Fruit fly (Drosophila melanogaster) whole organism, embryonic: ENCODE data around the gene CG44040.

Source experiments
- Abd-B ChIP-seq: fragments of 200-800 bp; sonication (Bioruptor generic); optimal IDR thresholded peaks from 2 replicates; lab custom pipeline; 2018; ENCODE audit warnings: missing biosample characterization, mild to moderate bottlenecking, missing genetic modification characterization, moderate library complexity
- B-H1 ChIP-seq: fragments of 200-800 bp; sonication (Bioruptor generic); IDR thresholded peaks from 3 replicates; pipeline ENCODE4 v1.3.6; 2022; ENCODE audit warnings: missing biosample characterization, missing genetic modification characterization
- CG10431 ChIP-seq: fragments of 200-800 bp; sonication (Bioruptor generic); optimal IDR thresholded peaks from 3 replicates; lab custom pipeline; 2018; ENCODE audit warnings: missing biosample characterization, mild to moderate bottlenecking, missing genetic modification characterization
- CG11398 ChIP-seq: fragments of 200-800 bp; sonication (Bioruptor generic); optimal IDR thresholded peaks from 2 replicates; lab custom pipeline; 2016; ENCODE audit warnings: missing biosample characterization, missing genetic modification characterization
- CG11504 ChIP-seq: fragments of 200-800 bp; sonication (Bioruptor generic); optimal IDR thresholded peaks from 3 replicates; lab custom pipeline; 2019; ENCODE audit warnings: missing biosample characterization, mild to moderate bottlenecking, missing genetic modification characterization, moderate library complexity
- CG11695 ChIP-seq: fragments of 200-800 bp; sonication (Bioruptor generic); IDR thresholded peaks from 3 replicates; pipeline ENCODE4 v1.3.6; 2022; ENCODE audit warnings: missing biosample characterization, missing genetic modification characterization
- CG12769 ChIP-seq: fragments of 200-800 bp; sonication (Bioruptor generic); optimal IDR thresholded peaks from 2 replicates; lab custom pipeline; 2019; ENCODE audit warnings: missing biosample characterization, mild to moderate bottlenecking, missing genetic modification characterization, moderate library complexity
- CG14710 ChIP-seq: fragments of 200-800 bp; sonication (Bioruptor generic); optimal IDR thresholded peaks from 3 replicates; lab custom pipeline; 2019; ENCODE audit warnings: missing biosample characterization, mild to moderate bottlenecking, missing genetic modification characterization, moderate library complexity
- CG16813 ChIP-seq: fragments of 200-800 bp; sonication (Bioruptor generic); IDR thresholded peaks from 3 replicates; pipeline ENCODE4 v1.3.6; 2022; ENCODE audit warnings: missing biosample characterization, missing genetic modification characterization; ENCODE audit not compliant: partially characterized antibody
- CG17361 ChIP-seq: fragments of 200-800 bp; sonication (Bioruptor generic); IDR thresholded peaks from 3 replicates; pipeline ENCODE4 v1.3.6; 2022; ENCODE audit warnings: missing biosample characterization, missing genetic modification characterization
- CG18599 ChIP-seq: fragments of 200-800 bp; sonication (Bioruptor generic); optimal IDR thresholded peaks from 3 replicates; lab custom pipeline; 2017; ENCODE audit warnings: missing biosample characterization, missing genetic modification characterization, mild to moderate bottlenecking, moderate library complexity, missing genetic modification reagents
- CG2120 ChIP-seq: fragments of 200-800 bp; sonication (Bioruptor generic); optimal IDR thresholded peaks from 3 replicates; lab custom pipeline; 2016; ENCODE audit warnings: missing biosample characterization, missing genetic modification characterization
- CG6689 ChIP-seq: fragments of 200-800 bp; sonication (Bioruptor generic); IDR thresholded peaks from 2 replicates; pipeline ENCODE4 v1.3.6; 2022; ENCODE audit warnings: missing biosample characterization, missing genetic modification characterization
- CG7271 ChIP-seq: fragments of 200-800 bp; sonication (Bioruptor generic); optimal IDR thresholded peaks from 2 replicates; lab custom pipeline; 2018; ENCODE audit warnings: missing biosample characterization, mild to moderate bottlenecking, missing genetic modification characterization, moderate library complexity
- CG7745 ChIP-seq: fragments of 200-800 bp; sonication (Bioruptor generic); optimal IDR thresholded peaks from 2 replicates; lab custom pipeline; 2018; ENCODE audit warnings: missing biosample characterization, mild to moderate bottlenecking, missing genetic modification characterization, moderate library complexity
- CG7963 ChIP-seq: fragments of 200-800 bp; sonication (Bioruptor generic); IDR thresholded peaks from 3 replicates; pipeline ENCODE4 v1.3.6; 2022; ENCODE audit warnings: missing biosample characterization, missing genetic modification characterization; ENCODE audit not compliant: partially characterized antibody
- CG8281 ChIP-seq: fragments of 200-800 bp; sonication (Bioruptor generic); optimal IDR thresholded peaks from 2 replicates; lab custom pipeline; 2018; ENCODE audit warnings: missing biosample characterization, mild to moderate bottlenecking, missing genetic modification characterization, moderate library complexity
- CG8924 ChIP-seq: fragments of 200-800 bp; optimal IDR thresholded peaks from 3 replicates; lab custom pipeline; 2019; ENCODE audit warnings: missing biosample characterization, mild to moderate bottlenecking, missing genetic modification characterization, moderate library complexity
- CG9609 ChIP-seq: fragments of 200-800 bp; sonication (Bioruptor generic); optimal IDR thresholded peaks from 3 replicates; lab custom pipeline; 2016; ENCODE audit warnings: missing biosample characterization, missing genetic modification characterization
- CrebB ChIP-seq: fragments of 200-800 bp; sonication (Bioruptor generic); optimal IDR thresholded peaks from 3 replicates; lab custom pipeline; 2018; ENCODE audit warnings: missing biosample characterization, mild to moderate bottlenecking, missing genetic modification characterization
- D19B ChIP-seq: fragments of 200-800 bp; sonication (Bioruptor generic); optimal IDR thresholded peaks from 2 replicates; lab custom pipeline; 2017; ENCODE audit warnings: missing biosample characterization, mild to moderate bottlenecking, missing genetic modification characterization
- Dfd ChIP-seq, 2 experiments: fragments of >200 bp; optimal IDR thresholded peaks; 2 replicates each; lab custom pipeline; 2017; ENCODE audit warnings: missing biosample characterization in 2 of 2, missing genetic modification characterization in 2 of 2
- Hmx ChIP-seq: fragments of 200-800 bp; sonication (Bioruptor generic); optimal IDR thresholded peaks from 2 replicates; lab custom pipeline; 2016; ENCODE audit warnings: missing biosample characterization, missing genetic modification characterization
- Kr ChIP-seq: fragments of 200-800 bp; sonication (Bioruptor generic); optimal IDR thresholded peaks from 2 replicates; lab custom pipeline; 2017; ENCODE audit warnings: missing biosample characterization, mild to moderate bottlenecking, missing genetic modification characterization
- Lhr ChIP-seq: fragments of 200-800 bp; sonication (Bioruptor generic); optimal IDR thresholded peaks from 3 replicates; lab custom pipeline; 2017; ENCODE audit warnings: mild to moderate bottlenecking, missing biosample characterization, missing genetic modification reagents, missing genetic modification characterization
- MBD-R2 ChIP-seq: fragments of 200-800 bp; sonication (Bioruptor generic); IDR thresholded peaks from 2 replicates; pipeline ENCODE4 v1.3.6; 2022; ENCODE audit warnings: missing biosample characterization, missing genetic modification characterization
- Meics ChIP-seq: fragments of 200-800 bp; sonication (Bioruptor generic); optimal IDR thresholded peaks from 2 replicates; lab custom pipeline; 2017; ENCODE audit warnings: missing biosample characterization, mild to moderate bottlenecking, missing genetic modification characterization
- Neu2 ChIP-seq: fragments of 200-800 bp; sonication (Bioruptor generic); optimal IDR thresholded peaks from 3 replicates; lab custom pipeline; 2016; ENCODE audit warnings: missing biosample characterization, missing genetic modification characterization, borderline replicate concordance
- Stat92E ChIP-seq, 3 experiments: fragments of >200 bp in 2 of 3; fragments of 200-800 bp in 1 of 3; sonication (Bioruptor generic) in 1 of 3; optimal IDR thresholded peaks; 2 replicates each; lab custom pipeline; 2017 to 2019; ENCODE audit warnings: missing biosample characterization in 3 of 3, missing genetic modification characterization in 3 of 3, mild to moderate bottlenecking in 1 of 3, moderate library complexity in 1 of 3
- al ChIP-seq: fragments of 200-800 bp; sonication (Bioruptor generic); IDR thresholded peaks from 2 replicates; pipeline ENCODE4 v1.3.6; 2022; ENCODE audit warnings: missing biosample characterization, missing genetic modification characterization
- amos ChIP-seq: fragments of 200-800 bp; sonication (Bioruptor generic); IDR thresholded peaks from 2 replicates; pipeline ENCODE4 v1.3.6; 2022; ENCODE audit warnings: missing biosample characterization, missing genetic modification characterization; ENCODE audit not compliant: partially characterized antibody
- aop ChIP-seq: fragments of 200-800 bp; sonication (Bioruptor generic); IDR thresholded peaks from 2 replicates; pipeline ENCODE4 v1.3.6; 2022; ENCODE audit warnings: missing biosample characterization, missing genetic modification characterization
- az2 ChIP-seq: fragments of 200-800 bp; sonication (Bioruptor generic); optimal IDR thresholded peaks from 3 replicates; lab custom pipeline; 2016; ENCODE audit warnings: missing biosample characterization, missing genetic modification characterization
- bbx ChIP-seq: fragments of 200-800 bp; sonication (Bioruptor generic); IDR thresholded peaks from 2 replicates; pipeline ENCODE4 v1.3.6; 2022; ENCODE audit warnings: missing biosample characterization, missing genetic modification characterization; ENCODE audit not compliant: partially characterized antibody
- ham ChIP-seq: fragments of 200-800 bp; sonication (Bioruptor generic); IDR thresholded peaks from 2 replicates; pipeline ENCODE4 v1.3.6; 2022; ENCODE audit warnings: missing biosample characterization, missing genetic modification characterization
- hbn ChIP-seq: fragments of 200-800 bp; sonication (Bioruptor generic); IDR thresholded peaks from 2 replicates; pipeline ENCODE4 v1.3.6; 2022; ENCODE audit warnings: missing biosample characterization, missing genetic modification characterization; ENCODE audit not compliant: partially characterized antibody
- ind ChIP-seq: fragments of 200-800 bp; sonication (Bioruptor generic); optimal IDR thresholded peaks from 3 replicates; lab custom pipeline; 2016; ENCODE audit warnings: missing biosample characterization, missing genetic modification characterization
- kni ChIP-seq: fragments of 200-800 bp; sonication (Bioruptor generic); optimal IDR thresholded peaks from 3 replicates; lab custom pipeline; 2017; ENCODE audit warnings: mild to moderate bottlenecking, missing biosample characterization, missing genetic modification reagents, missing genetic modification characterization
- luna ChIP-seq: fragments of 200-800 bp; sonication (Bioruptor generic); optimal IDR thresholded peaks from 2 replicates; lab custom pipeline; 2016; ENCODE audit warnings: missing biosample characterization, missing genetic modification characterization
- mirr ChIP-seq: fragments of 200-800 bp; sonication (Bioruptor generic); optimal IDR thresholded peaks from 3 replicates; lab custom pipeline; 2018; ENCODE audit warnings: missing biosample characterization, mild to moderate bottlenecking, missing genetic modification characterization
- nau ChIP-seq: fragments of 200-800 bp; sonication (Bioruptor generic); optimal IDR thresholded peaks from 3 replicates; lab custom pipeline; 2017; ENCODE audit warnings: missing biosample characterization, mild to moderate bottlenecking, missing genetic modification characterization, missing genetic modification reagents
- nerfin-2 ChIP-seq: fragments of 200-800 bp; sonication (Bioruptor generic); IDR thresholded peaks from 2 replicates; pipeline ENCODE4 v1.3.6; 2022; ENCODE audit warnings: missing biosample characterization, missing genetic modification characterization; ENCODE audit not compliant: partially characterized antibody
- p53 ChIP-seq: fragments of 200-800 bp; sonication (Bioruptor generic); optimal IDR thresholded peaks from 2 replicates; lab custom pipeline; 2016; ENCODE audit warnings: missing biosample characterization, missing genetic modification characterization
- pita ChIP-seq: fragments of 200-800 bp; sonication (Bioruptor generic); optimal IDR thresholded peaks from 2 replicates; lab custom pipeline; 2017; ENCODE audit warnings: missing biosample characterization, mild to moderate bottlenecking, missing genetic modification characterization
- seq ChIP-seq: fragments of 200-800 bp; sonication (Bioruptor generic); IDR thresholded peaks from 2 replicates; pipeline ENCODE4 v1.3.6; 2022; ENCODE audit warnings: missing biosample characterization, missing genetic modification characterization
- stwl ChIP-seq: fragments of 200-800 bp; sonication (Bioruptor generic); optimal IDR thresholded peaks from 3 replicates; lab custom pipeline; 2018; ENCODE audit warnings: missing biosample characterization, mild to moderate bottlenecking, missing genetic modification characterization, moderate library complexity
- trem ChIP-seq: fragments of 200-800 bp; optimal IDR thresholded peaks from 3 replicates; lab custom pipeline; 2019; ENCODE audit warnings: missing biosample characterization, mild to moderate bottlenecking, missing genetic modification characterization, moderate library complexity
- trh ChIP-seq: fragments of 200-800 bp; sonication (Bioruptor generic); optimal IDR thresholded peaks from 2 replicates; lab custom pipeline; 2016; ENCODE audit warnings: missing biosample characterization, missing genetic modification characterization

Gene CG44040

DNA sequence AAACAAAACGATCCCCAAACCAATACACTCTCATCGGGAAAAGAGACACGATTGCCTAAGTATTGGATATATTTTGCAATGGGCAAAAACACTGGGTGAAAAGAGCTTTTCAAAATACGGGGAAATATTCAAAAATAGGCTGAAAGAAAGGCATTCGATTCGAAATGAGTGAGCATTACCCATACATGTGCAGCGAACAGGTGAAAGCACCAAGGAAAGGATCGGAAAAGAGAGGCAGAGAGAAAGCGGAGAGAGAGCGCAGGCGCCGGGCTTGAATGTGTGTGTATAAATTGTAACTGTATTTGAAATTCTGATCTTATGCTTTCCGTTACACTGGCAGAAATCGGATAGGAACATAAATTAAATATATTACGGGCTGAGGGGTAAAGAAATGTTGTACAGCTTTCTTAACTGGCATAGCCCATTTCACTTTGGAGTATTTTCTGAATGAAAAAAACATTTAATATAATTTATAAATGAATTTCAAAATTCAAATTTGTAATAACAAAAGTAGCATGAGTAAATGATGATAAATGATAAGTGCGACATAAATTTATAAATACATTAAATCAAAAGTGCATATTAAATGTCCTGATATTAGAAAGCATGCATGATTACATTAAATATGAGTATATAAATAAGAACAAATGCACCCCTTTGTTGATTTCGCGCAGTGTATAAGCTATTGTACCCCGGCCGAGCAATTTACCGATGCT, 39.4 kb upstream of the CG44040 start (continued):
- TF ChIP-seq CG18599 (GFP tag; lab: Kevin White, UChicago) = peak; percentile 47
- TF ChIP-seq B-H1 (GFP tag; lab: Robert Waterston, UW) = no peak
- peak; percentile 79 for TF ChIP-seq az2 (GFP tag; lab: Kevin White, UChicago)
- no peak for TF ChIP-seq Kr
- no peak for TF ChIP-seq bbx (GFP tag; lab: Robert Waterston, UW)
- TF ChIP-seq CG6689 (GFP tag; lab: Robert Waterston, UW) = peak; percentile 41; the same call in 1 of the 2 replicates
- TF ChIP-seq CG11695 = 0 out of 3 replicates have a peak, but pooled peaks have one; percentile 28
- TF ChIP-seq Neu2 = no peak
- TF ChIP-seq D19B (GFP tag; lab: Kevin White, UChicago) = peak; percentile 8
- TF ChIP-seq Stat92E (GFP tag; optimal IDR thresholded peaks at IDR 0.05; lab: Kevin White, UChicago) = no peak
- TF ChIP-seq CG7963 (GFP tag; lab: Robert Waterston, UW) = no peak
- peak; percentile 41 for TF ChIP-seq trh (GFP tag; lab: Kevin White, UChicago)
- TF ChIP-seq CG9609 (GFP tag; lab: Kevin White, UChicago) = no peak
- TF ChIP-seq seq (GFP tag; lab: Robert Waterston, UW) = no peak
- no peak for TF ChIP-seq luna (GFP tag; lab: Kevin White, UChicago)
- TF ChIP-seq CrebB = no peak
- TF ChIP-seq CG14710 (tag; lab: Kevin White, UChicago) = peak; percentile 83
- TF ChIP-seq CG12769 = no peak
- TF ChIP-seq aop (GFP tag; lab: Robert Waterston, UW) = no peak
- TF ChIP-seq CG10431 (GFP tag; lab: Kevin White, UChicago) = peak; percentile 60
- no peak for TF ChIP-seq mirr (GFP tag; lab: Kevin White, UChicago)
- TF ChIP-seq al (GFP tag; lab: Robert Waterston, UW) = 0 out of 2 replicates have a peak, but pooled peaks have one; percentile 9
- peak; percentile 13 for TF ChIP-seq kni
- TF ChIP-seq CG17361 = peak; percentile 95
- TF ChIP-seq Dfd (GFP tag; optimal IDR thresholded peaks at IDR 0.05; lab: Kevin White, UChicago) = no peak
- TF ChIP-seq CG11398 (GFP tag; lab: Kevin White, UChicago) = no peak
- peak; percentile 52 for TF ChIP-seq Meics (GFP tag; lab: Kevin White, UChicago)
- TF ChIP-seq MBD-R2 (GFP tag; lab: Robert Waterston, UW) = no peak
- TF ChIP-seq p53 (GFP tag; lab: Kevin White, UChicago) = no peak
- peak; percentile 65 for TF ChIP-seq Abd-B (GFP tag; lab: Kevin White, UChicago)
- TF ChIP-seq Hmx = no peak
- TF ChIP-seq pita = no peak
- TF ChIP-seq nerfin-2 (GFP tag; lab: Robert Waterston, UW) = no peak
- TF ChIP-seq stwl (tag; lab: Kevin White, UChicago) = peak; percentile 12
- peak; percentile 15 for TF ChIP-seq nau
- TF ChIP-seq ind (GFP tag; lab: Kevin White, UChicago) = peak; percentile 63
- peak; percentile 81 for TF ChIP-seq CG11504 (tag; lab: Kevin White, UChicago)
- peak; percentile 16 for TF ChIP-seq CG7271 (tag; lab: Kevin White, UChicago)
- TF ChIP-seq CG8924 (tag; lab: Kevin White, UChicago) = peak; percentile 83
- TF ChIP-seq Lhr (GFP tag; lab: Kevin White, UChicago) = peak; percentile 39
- TF ChIP-seq hbn = no peak
- no peak for TF ChIP-seq amos (GFP tag; lab: Robert Waterston, UW)
- TF ChIP-seq CG16813 = no peak
- TF ChIP-seq CG8281 = peak; percentile 40
- TF ChIP-seq CG2120 (GFP tag; lab: Kevin White, UChicago) = peak; percentile 32
- no peak for TF ChIP-seq CG7745 (tag; lab: Kevin White, UChicago)
- TF ChIP-seq trem = peak; percentile 71
- no peak for TF ChIP-seq ham (GFP tag; lab: Robert Waterston, UW)
